Worm (Caenorhabditis elegans): ENCODE results near the gene col-43.

DNA sequence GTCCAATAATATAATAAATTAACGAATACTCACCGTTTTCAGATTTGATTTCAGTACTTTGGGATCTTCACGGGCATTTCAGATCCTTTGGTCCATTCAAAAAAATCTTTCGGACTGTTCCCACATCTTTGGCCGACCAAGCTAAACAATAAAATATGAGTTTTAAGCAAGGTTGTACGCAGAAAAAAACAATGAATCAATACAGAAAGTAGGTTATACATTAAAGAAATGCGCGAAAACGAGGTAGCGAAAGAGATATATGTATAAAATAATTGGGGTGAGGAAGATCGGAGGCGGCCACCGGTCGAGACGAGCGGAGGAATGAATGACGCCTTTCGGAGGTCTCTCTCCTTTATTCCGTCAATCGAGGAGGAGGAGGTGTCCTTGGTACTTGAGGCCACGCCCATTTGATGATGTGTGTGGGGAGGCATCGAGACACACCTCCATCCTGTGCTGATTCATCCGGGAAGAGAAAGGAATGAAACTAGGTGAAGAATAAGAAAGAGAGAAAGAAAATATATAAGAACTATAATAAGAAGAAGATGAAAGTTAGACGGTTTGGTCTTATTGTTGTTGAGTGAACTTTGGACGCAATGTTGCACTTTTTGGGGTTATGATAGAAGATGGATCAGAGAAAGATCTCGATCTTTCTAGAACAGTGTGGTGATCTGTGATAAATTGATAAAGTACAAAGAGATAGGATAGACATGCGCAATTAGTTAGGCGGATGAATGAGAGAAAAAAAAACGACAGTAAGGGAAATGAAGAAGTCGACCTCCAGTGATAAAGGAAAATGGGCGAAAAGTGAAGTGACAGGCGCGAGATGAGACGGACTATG is 10.2 kb downstream of the col-43 start:
- no peak for TF ChIP-seq Y56A3A.18 (GFP tag; IDR thresholded peaks at IDR 0.05)
- TF ChIP-seq xnd-1 (tag; optimal IDR thresholded peaks at IDR 0.05), result no peak
- no peak for TF ChIP-seq hlh-26 (GFP tag; conservative IDR thresholded peaks at IDR 0.05)
- TF ChIP-seq unc-62 (GFP tag; optimal IDR thresholded peaks at IDR 0.05), result no peak
- TF ChIP-seq mel-28 (tag; optimal IDR thresholded peaks at IDR 0.05; ENCODE audit: borderline replicate concordance), result no peak
- no peak for TF ChIP-seq F57A8.1 (GFP tag; optimal IDR thresholded peaks at IDR 0.05)
- TF ChIP-seq ceh-40 (GFP tag; IDR thresholded peaks at IDR 0.05), result no peak
- TF ChIP-seq Y67H2A.10 (GFP tag; conservative IDR thresholded peaks at IDR 0.05), result no peak
- no peak for TF ChIP-seq C06A6.2 (GFP tag; conservative IDR thresholded peaks at IDR 0.05)
